Fruit fly (Drosophila melanogaster): Measurements from ENCODE around the gene inaF-D.

Gene inaF-D

DNA sequence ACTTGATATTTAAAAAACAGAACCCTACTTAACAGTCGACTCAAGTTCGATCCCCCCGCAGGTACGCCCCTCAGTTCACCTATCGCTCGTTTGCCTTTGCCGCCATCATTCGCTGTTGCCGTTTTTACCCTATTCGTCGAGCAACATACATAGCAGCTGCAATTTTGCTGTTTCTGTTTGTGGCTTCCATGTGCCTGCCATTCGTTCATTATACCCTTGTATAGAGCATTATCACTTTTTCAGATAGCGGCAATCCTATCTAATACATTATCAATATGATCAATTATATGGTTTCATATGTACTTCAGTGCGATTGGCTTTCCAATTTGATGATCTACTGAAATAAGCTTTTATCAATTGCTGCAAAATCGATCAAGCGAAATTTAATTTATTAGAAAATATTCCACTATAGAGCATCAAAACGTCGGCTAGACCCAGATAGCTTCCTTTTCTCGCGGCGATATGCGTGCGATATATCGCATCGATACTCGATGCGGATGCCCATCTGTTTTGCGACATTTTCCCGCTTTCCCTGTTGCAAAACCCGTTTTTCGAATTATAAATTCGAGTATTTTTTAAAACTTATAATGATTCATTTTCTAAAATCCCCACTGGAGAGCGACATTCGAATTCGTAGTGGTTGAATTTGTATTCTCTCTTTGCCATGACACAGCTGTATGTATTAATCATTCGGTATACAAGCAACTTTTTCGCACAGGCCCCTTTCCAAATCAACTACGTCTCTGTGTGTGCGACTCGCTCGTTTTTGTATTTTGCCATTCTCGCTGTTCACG is 12.8 kb downstream of the inaF-D start:
- TF ChIP-seq CG17801 (GFP tag; optimal IDR thresholded peaks at IDR 0.05; ENCODE audit: partially characterized antibody), result peak; percentile 96

DNA sequence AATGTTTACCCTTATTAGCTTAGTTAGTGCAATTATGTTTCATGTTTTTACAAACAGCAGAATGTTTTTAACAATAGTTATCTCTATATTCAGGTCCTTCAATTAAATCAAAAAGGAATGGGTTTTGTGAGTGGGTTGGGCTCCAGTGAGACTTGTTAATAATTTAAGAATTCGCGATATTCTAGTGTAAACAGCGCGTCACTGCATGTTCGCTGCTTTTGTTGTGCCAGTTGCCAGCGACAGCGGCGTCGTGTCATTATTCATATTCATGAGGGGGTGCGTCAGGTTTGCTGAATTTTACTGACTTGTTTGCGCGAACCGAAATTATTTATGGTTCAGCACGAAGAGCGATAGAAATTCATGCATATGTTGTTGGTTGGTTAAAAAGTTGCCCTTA is 13.6 kb downstream of the inaF-D start, which contains the start of gene Amun:
Amun (minus strand) TSS at position 303 of the 397 bp plus-strand sequence.
- TF ChIP-seq CG17801 (GFP tag; optimal IDR thresholded peaks at IDR 0.05; ENCODE audit: partially characterized antibody), result no peak

DNA sequence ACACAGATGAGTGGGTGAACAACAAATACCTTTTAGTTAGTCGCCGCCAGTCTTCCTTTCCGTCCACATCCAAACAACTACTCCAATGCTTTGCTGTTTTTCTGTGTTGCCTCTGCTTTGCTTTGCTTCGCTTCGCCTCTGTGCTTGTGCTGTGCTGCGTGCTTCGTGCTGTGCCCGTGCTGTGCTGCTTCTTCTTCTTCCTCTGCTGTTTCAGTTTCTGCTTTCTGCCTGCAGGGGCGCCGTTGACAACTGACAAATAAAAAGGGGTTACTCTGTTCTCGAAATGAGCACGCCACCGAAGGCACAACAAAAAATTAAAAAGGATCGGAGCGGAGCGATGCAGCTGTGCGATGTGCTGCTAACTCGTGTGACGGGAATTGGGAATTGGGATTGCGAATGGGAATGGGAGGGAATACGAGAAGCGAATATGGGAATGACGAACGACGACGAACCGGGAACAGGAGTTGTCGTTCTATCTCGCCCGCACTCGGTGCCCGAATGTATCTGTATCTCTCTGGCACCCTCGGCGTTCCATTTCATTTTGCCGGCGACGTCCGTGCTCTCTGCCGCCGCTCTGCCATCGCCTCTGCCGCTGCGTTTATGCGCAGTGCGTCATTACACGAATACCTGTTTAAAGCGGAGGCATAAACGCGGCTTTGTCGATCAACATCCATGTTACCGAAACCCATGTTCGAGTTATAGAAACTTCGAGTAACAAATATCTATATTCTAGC is 14.2 kb downstream of the inaF-D start:
- peak; percentile 64 for TF ChIP-seq CG17801 (GFP tag; optimal IDR thresholded peaks at IDR 0.05; ENCODE audit: partially characterized antibody)

DNA sequence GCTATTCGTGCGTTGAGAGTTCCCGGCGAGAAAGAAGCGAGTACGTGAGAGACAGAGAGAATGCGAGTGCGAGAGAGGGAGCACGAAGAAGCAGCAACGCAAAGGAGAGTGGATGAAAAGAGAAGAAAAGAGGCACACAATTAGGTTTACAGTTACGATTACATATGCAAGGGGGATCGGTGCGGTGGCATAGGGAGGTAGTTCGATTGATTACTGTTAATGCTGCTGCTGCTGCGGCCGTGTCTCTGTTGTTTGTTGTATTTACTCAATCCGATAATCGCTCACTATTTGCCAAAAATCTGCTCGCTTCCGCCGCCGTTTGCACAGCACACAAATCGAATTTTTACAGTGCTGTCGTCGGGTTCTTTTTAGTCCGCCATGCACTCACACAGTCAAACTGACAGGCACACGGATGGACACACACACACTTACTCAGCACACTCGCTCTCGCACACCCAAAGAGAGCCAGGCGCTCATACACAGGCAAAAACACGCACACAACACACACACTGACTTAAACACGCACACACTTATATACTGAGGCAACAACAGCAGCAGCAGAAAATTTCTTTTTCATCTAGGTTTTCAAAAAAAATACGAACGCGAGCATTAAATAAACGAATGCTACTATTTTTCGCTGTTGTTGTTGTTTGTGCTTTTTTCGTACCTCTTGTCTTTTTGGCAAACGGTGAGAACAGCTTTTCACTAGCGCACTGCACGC is 14.9 kb downstream of the inaF-D start:
- TF ChIP-seq CG17801 (GFP tag; optimal IDR thresholded peaks at IDR 0.05; ENCODE audit: partially characterized antibody), result peak; percentile 41

DNA sequence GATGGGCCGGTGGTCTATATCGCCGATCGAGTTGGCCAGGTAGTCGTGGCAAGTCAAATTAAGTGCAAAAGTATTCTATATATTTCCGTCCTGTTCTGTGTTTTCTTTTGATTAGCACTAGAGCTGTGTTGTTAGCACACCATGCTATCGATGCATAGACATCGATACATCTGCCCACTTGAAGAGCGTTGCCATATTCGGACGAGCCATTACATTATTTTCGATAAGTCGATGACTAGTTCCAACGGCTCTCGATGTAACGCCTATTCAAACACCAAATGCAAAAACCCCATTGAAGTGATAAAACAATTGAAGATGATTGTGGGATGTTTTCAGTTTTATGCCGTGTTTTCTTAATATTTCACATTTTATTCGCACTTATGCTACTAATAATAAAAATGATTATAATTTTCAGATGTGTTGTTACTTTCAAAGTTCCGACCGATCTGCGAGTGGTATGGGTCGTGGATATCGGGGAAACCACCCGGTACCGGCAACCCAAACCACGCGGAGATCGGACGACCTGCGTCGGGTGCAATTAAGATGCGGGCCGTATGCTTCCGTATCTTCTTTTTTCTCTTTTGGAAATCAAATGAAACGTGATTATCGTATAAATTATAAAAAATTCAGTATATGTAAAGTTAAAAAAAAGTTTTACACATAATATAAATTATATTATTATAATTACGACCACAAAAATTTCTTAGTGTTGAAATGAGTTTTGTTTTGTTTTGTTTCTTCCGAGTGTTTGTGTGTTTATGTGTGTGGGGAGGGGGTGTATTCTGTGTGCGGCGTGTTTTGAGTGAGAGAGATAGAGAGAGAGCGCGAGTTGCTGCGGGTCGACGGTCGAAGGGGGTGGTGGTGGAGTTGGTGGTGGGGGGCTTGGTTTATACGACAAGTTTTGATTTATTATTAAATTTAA is 18.8 kb downstream of the inaF-D start, which contains the start of gene FucT6:
FucT6 (minus strand) TSS at position 153 of the 922 bp plus-strand sequence.
- peak; percentile 31 for TF ChIP-seq CG17801 (GFP tag; optimal IDR thresholded peaks at IDR 0.05; ENCODE audit: partially characterized antibody)

DNA sequence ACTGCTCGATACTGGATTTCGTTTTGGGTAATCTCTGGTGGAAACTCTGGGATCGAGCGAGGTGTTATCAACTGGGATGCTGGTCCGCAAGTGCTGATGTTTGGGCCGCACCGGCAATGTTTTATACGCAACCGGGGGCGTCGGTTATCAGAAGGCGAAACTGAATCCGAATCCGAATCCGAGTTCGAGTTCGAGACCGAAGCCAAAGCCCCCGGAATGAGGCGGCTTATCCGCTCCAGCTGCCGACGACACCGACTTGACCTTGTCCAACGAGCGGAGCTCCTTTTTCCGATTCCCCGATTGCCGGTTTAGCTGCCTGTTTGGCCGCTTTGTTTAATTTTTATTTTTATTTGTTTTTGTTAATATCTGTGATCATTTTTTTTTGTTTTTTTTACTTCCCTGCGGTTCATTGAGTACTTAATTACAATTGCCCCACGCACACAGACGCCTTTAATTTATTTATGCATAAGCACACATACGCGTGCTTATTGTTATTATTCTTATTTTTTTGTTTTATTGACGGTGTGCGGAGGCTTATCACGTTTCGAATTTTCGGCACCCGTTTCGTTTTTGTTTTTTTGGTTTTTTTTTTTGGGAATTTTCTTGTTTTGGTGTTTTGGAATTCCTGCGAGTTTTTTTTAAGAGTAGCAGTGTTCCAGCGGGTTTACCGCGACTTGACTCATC is 23.8 kb downstream of the inaF-D start, which contains the start of gene CG2444:
CG2444 (minus strand) TSS at position 372 of the 684 bp plus-strand sequence.
- no peak for TF ChIP-seq CG17801 (GFP tag; optimal IDR thresholded peaks at IDR 0.05; ENCODE audit: partially characterized antibody)

DNA sequence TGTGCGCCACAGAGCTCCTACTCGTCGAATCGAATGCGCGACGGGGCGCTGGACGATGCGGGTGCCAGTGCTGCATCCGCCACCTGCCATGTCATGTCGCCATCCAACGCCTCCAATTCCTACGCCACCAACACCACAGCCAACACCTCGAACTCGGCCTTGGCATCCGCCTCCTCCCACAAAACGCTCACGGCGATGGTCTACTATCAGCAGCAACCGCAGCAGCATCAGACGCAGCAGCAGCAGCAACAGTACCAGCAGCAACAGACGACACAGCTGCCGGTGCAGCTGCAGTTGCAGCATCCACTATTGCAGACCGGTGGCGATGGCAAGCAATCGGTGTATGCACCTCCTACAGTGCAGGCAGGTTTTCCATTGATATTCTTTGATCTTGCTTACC is 28.1 kb downstream of the inaF-D start:
- TF ChIP-seq CG17801 (GFP tag; optimal IDR thresholded peaks at IDR 0.05; ENCODE audit: partially characterized antibody), result no peak

DNA sequence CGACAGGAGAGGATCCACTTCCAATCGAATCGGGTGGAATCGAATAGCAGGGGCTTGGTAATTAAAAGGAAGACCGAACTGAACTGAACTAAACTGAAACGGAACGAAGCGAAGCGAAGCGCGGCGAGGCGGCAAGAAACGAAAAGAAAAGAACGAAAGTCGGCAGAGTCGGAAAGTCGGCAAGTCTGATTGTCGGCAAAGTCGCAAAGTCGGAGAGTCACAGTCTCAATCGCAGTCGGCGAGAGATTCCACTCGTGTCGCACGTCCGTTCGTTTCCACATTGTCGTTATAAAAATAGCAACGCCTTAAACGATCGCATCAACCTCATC is 33.1 kb downstream of the inaF-D start:
- TF ChIP-seq CG17801 (GFP tag; optimal IDR thresholded peaks at IDR 0.05; ENCODE audit: partially characterized antibody), result peak; percentile 9

DNA sequence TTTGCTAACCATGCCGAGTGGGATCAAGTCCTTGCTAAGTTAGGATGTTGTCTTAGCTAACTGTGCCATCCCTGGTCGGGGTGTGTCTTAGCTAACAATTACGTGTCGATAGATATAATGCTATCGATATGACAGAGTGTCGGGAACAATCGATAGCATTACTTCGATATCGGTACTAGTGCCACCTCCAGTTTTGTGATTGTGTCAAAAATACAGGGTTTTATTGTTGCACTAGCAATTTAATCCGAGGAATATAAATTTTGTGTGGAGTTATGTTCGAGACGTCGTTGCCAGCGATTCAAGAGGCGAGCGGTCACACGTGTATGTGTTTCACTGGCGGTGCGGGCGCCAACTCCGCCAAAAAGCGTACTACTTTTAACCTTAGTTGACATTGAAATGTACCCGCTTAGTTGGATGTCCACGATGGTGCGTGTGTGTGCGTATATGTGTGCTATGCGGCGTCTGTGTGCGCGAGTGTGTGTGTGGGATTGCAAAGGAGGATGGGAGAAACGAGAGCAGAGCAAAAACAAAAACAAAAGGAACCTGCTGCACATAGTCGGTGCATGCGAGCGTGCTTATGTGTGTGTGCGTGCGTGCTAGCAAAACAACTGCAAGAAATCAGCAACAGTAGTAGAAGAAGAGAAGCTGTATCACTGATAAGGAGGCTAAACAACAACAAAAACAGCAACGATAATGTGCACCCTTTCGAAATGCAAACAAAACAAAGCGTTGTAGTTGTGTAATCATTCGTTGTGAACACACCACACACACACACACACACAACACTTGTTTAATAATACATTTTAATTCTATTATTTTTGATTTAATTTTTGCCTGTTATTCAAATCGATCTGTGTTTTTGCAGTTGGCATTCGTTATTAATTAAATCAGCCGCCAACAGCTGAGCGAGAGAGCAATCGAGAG is 33.7 kb downstream of the inaF-D start, which contains the start of gene PhKgamma:
PhKgamma (plus strand) TSS at position 179 of the 924 bp plus-strand sequence.
- TF ChIP-seq CG17801 (GFP tag; optimal IDR thresholded peaks at IDR 0.05; ENCODE audit: partially characterized antibody), result no peak

DNA sequence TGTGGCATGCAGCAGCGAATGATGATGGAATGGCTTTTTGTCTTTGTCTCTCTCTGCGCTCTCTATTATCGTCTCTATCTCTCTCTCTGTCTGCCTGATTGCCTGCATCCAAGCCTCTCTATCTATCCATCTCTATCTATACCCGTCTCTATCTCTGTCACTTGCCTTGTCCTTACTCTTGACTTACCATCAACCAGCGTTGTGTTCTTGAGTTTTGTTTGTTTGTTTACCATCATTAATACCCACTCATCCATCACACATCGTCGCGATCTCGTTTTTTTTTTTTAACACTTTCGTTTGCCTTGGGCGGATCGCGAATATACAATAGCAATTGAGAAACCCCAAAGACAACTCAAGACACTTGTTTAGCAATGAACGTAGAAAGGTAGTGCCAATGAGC is 39.2 kb downstream of the inaF-D start:
- TF ChIP-seq CG17801 (GFP tag; optimal IDR thresholded peaks at IDR 0.05; ENCODE audit: partially characterized antibody), result no peak

DNA sequence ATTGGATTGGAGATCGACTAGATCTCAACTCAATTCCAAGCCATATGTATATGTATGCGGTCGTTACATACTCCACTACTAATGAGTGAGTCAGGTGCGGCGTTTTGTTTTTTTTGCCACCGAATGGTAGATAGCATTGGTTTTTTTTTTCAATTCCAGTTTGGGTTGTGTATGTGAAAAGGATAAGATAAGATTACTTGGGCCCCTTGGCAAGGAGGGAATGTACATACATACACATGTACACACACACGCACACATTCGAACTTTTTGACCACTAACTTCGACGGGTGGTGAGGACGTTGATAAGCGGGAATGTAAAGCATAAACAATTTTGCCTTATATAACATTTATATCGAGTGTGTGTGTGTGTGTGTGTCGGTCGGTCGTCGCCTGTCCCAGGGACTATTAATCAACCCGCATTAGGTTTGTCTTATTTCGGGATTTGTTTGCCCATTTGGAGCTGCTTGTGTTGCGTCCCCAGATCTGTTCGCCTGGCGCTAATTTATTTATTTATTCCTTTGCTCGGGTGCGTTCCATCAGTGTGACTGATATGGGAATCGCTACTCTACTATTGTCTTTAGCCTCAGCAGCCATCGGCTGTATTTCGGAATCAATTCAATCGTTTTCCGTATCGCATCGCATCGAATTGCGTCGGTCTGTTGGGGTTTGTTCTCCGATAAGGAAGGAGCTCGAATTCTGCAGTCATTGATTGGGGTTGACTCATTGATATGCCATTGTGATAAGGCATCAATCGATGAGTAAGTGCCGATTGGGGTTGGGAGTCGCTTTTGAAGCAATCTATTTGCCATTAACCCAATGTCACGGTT is 41.0 kb downstream of the inaF-D start:
- TF ChIP-seq CG17801 (GFP tag; optimal IDR thresholded peaks at IDR 0.05; ENCODE audit: partially characterized antibody), result no peak

DNA sequence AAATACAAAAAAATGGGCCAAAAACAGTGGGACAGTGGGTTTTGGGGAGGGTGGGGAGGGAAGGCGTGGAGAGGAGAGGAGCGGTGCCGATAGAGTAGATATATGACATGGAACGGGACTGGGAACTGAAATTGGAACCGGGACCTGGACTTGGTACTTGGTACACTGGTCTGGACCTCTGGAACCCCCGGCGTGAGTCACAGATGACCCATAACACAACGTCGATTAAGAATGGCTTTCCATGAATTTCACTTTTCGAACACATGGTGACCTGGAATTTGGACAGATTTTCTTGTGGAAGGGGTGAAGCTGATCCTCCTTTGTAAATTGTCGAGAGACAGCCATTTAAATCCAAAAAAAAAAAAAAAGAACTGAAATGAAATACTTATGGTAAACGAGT is 42.2 kb downstream of the inaF-D start:
- no peak for TF ChIP-seq CG17801 (GFP tag; optimal IDR thresholded peaks at IDR 0.05; ENCODE audit: partially characterized antibody)

Measured in ovary, adult (tissue).